Fruit fly (Drosophila melanogaster) whole organism, embryonic: ENCODE measurements around the gene RabX6.

Experiments used
- Ada2b ChIP-seq: fragments of 200-800 bp; sonication (Bioruptor generic); IDR thresholded peaks from 2 replicates; pipeline ENCODE4 v1.3.6; 2022; ENCODE audit warnings: missing biosample characterization, missing genetic modification characterization
- Adf1 ChIP-seq: fragments of 200-800 bp; sonication (Bioruptor generic); IDR thresholded peaks from 2 replicates; pipeline ENCODE4 v1.3.6; 2022; ENCODE audit warnings: missing biosample characterization, missing genetic modification characterization
- Atf3 ChIP-seq: fragments of 200-800 bp; sonication (Bioruptor generic); optimal IDR thresholded peaks from 3 replicates; lab custom pipeline; 2016; ENCODE audit warnings: missing biosample characterization, missing genetic modification characterization
- B-H2 ChIP-seq: fragments of 200-800 bp; sonication (Bioruptor generic); optimal IDR thresholded peaks from 2 replicates; lab custom pipeline; 2018; ENCODE audit warnings: missing biosample characterization, mild to moderate bottlenecking, missing genetic modification characterization
- Bteb2 ChIP-seq: fragments of 200-800 bp; sonication (Bioruptor generic); optimal IDR thresholded peaks from 2 replicates; lab custom pipeline; 2016; ENCODE audit warnings: missing biosample characterization, missing genetic modification characterization
- CG10147 ChIP-seq: fragments of 200-800 bp; sonication (Bioruptor generic); optimal IDR thresholded peaks from 2 replicates; lab custom pipeline; 2019; ENCODE audit warnings: missing biosample characterization, mild to moderate bottlenecking, missing genetic modification characterization, moderate library complexity
- CG1024 ChIP-seq: fragments of 200-800 bp; sonication (Bioruptor generic); IDR thresholded peaks from 2 replicates; pipeline ENCODE4 v1.3.6; 2022; ENCODE audit warnings: missing biosample characterization, missing genetic modification characterization
- CG10274 ChIP-seq: fragments of 200-800 bp; sonication (Bioruptor generic); optimal IDR thresholded peaks from 3 replicates; lab custom pipeline; 2017; ENCODE audit warnings: missing biosample characterization, mild to moderate bottlenecking, missing genetic modification characterization
- CG10431 ChIP-seq: fragments of 200-800 bp; sonication (Bioruptor generic); optimal IDR thresholded peaks from 3 replicates; lab custom pipeline; 2018; ENCODE audit warnings: missing biosample characterization, mild to moderate bottlenecking, missing genetic modification characterization
- CG10543 ChIP-seq: fragments of 200-800 bp; sonication (Bioruptor generic); optimal IDR thresholded peaks from 3 replicates; lab custom pipeline; 2017; ENCODE audit warnings: missing biosample characterization, mild to moderate bottlenecking, missing genetic modification characterization, moderate library complexity
- CG12071 ChIP-seq: fragments of 200-800 bp; sonication (Bioruptor generic); optimal IDR thresholded peaks from 3 replicates; lab custom pipeline; 2018; ENCODE audit warnings: missing biosample characterization, mild to moderate bottlenecking, missing genetic modification characterization
- CG14050 ChIP-seq: fragments of 200-800 bp; sonication (Bioruptor generic); IDR thresholded peaks from 3 replicates; pipeline ENCODE4 v1.3.6; 2022; ENCODE audit warnings: missing biosample characterization, missing genetic modification characterization
- CG14441 ChIP-seq: fragments of 200-800 bp; sonication (Bioruptor generic); IDR thresholded peaks from 2 replicates; pipeline ENCODE4 v1.3.6; 2022; ENCODE audit warnings: missing biosample characterization, missing genetic modification characterization
- CG1792 ChIP-seq: fragments of 200-800 bp; sonication (Bioruptor generic); optimal IDR thresholded peaks from 2 replicates; lab custom pipeline; 2016; ENCODE audit warnings: missing biosample characterization, missing genetic modification characterization
- CG18764 ChIP-seq: fragments of 200-800 bp; sonication (Bioruptor generic); optimal IDR thresholded peaks from 3 replicates; lab custom pipeline; 2016; ENCODE audit warnings: missing biosample characterization, missing genetic modification characterization
- CG2116 ChIP-seq: fragments of 200-800 bp; sonication (Bioruptor generic); optimal IDR thresholded peaks from 3 replicates; lab custom pipeline; 2018; ENCODE audit warnings: missing biosample characterization, mild to moderate bottlenecking, missing genetic modification characterization
- CG2199 ChIP-seq: fragments of 200-800 bp; sonication (Bioruptor generic); IDR thresholded peaks from 3 replicates; pipeline ENCODE4 v1.3.6; 2022; ENCODE audit warnings: missing biosample characterization, missing genetic modification characterization
- CG34224 ChIP-seq: fragments of 200-800 bp; sonication (Bioruptor generic); IDR thresholded peaks from 3 replicates; pipeline ENCODE4 v1.3.6; 2022; ENCODE audit warnings: missing biosample characterization, missing genetic modification characterization; ENCODE audit not compliant: partially characterized antibody
- CG34422 ChIP-seq: fragments of 200-800 bp; sonication (Bioruptor generic); IDR thresholded peaks from 3 replicates; pipeline ENCODE4 v1.3.6; 2022; ENCODE audit warnings: missing biosample characterization, missing genetic modification characterization
- Fer3 ChIP-seq: fragments of 200-800 bp; sonication (Bioruptor generic); optimal IDR thresholded peaks from 2 replicates; lab custom pipeline; 2018; ENCODE audit warnings: missing biosample characterization, mild to moderate bottlenecking, missing genetic modification characterization, moderate library complexity
- HLH4C ChIP-seq: fragments of 200-800 bp; sonication (Bioruptor generic); IDR thresholded peaks from 3 replicates; pipeline ENCODE4 v1.3.6; 2022; ENCODE audit warnings: missing biosample characterization, missing genetic modification characterization; ENCODE audit not compliant: partially characterized antibody
- Hmr ChIP-seq: fragments of 200-800 bp; sonication (Bioruptor generic); optimal IDR thresholded peaks from 3 replicates; lab custom pipeline; 2017; ENCODE audit warnings: mild to moderate bottlenecking, missing biosample characterization, missing genetic modification reagents, missing genetic modification characterization
- Jarid2 ChIP-seq: fragments of 200-800 bp; sonication (Bioruptor generic); optimal IDR thresholded peaks from 3 replicates; lab custom pipeline; 2017; ENCODE audit warnings: mild to moderate bottlenecking, missing biosample characterization, missing genetic modification reagents, missing genetic modification characterization
- Med ChIP-seq: fragments of 200-800 bp; sonication (Bioruptor generic); peaks from one replicate; lab custom pipeline; 2016; ENCODE audit warnings: missing biosample characterization, missing genetic modification characterization, mild to moderate bottlenecking, inconsistent platforms, moderate library complexity
- NK7.1 ChIP-seq: fragments of 200-800 bp; sonication (Bioruptor generic); optimal IDR thresholded peaks from 3 replicates; lab custom pipeline; 2016; ENCODE audit warnings: missing biosample characterization, missing genetic modification characterization
- Opbp ChIP-seq: fragments of 200-800 bp; sonication (Bioruptor generic); IDR thresholded peaks from 3 replicates; pipeline ENCODE4 v1.3.6; 2022; ENCODE audit warnings: missing biosample characterization, missing genetic modification characterization; ENCODE audit not compliant: partially characterized antibody
- Optix ChIP-seq: fragments of 200-800 bp; sonication (Bioruptor generic); IDR thresholded peaks from 3 replicates; pipeline ENCODE4 v1.3.6; 2022; ENCODE audit warnings: missing biosample characterization, missing genetic modification characterization
- Usf ChIP-seq: fragments of 200-800 bp; sonication (Bioruptor generic); optimal IDR thresholded peaks from 2 replicates; lab custom pipeline; 2017; ENCODE audit warnings: missing genotype, missing biosample characterization, missing genetic modification characterization
- ac ChIP-seq: fragments of 200-800 bp; sonication (Bioruptor generic); optimal IDR thresholded peaks from 3 replicates; lab custom pipeline; 2017; ENCODE audit warnings: missing biosample characterization, mild to moderate bottlenecking, missing genetic modification characterization
- amos ChIP-seq: fragments of 200-800 bp; sonication (Bioruptor generic); IDR thresholded peaks from 2 replicates; pipeline ENCODE4 v1.3.6; 2022; ENCODE audit warnings: missing biosample characterization, missing genetic modification characterization; ENCODE audit not compliant: partially characterized antibody
- ato ChIP-seq: fragments of 200-800 bp; sonication (Bioruptor generic); IDR thresholded peaks from 2 replicates; pipeline ENCODE4 v1.3.6; 2022; ENCODE audit warnings: missing biosample characterization, missing genetic modification characterization; ENCODE audit not compliant: partially characterized antibody
- cas ChIP-seq: fragments of 200-800 bp; sonication (Bioruptor generic); IDR thresholded peaks from 2 replicates; pipeline ENCODE4 v1.3.6; 2022; ENCODE audit warnings: missing biosample characterization, missing genetic modification characterization
- crc ChIP-seq: fragments of 200-800 bp; sonication (Bioruptor generic); optimal IDR thresholded peaks from 2 replicates; lab custom pipeline; 2016; ENCODE audit warnings: missing biosample characterization, missing genetic modification characterization
- exex ChIP-seq: fragments of 200-800 bp; sonication (Bioruptor generic); optimal IDR thresholded peaks from 4 replicates; lab custom pipeline; 2018; ENCODE audit warnings: missing biosample characterization, mild to moderate bottlenecking, missing genetic modification characterization, moderate library complexity
- fd64A ChIP-seq: fragments of 200-800 bp; sonication (Bioruptor generic); optimal IDR thresholded peaks from 3 replicates; lab custom pipeline; 2018; ENCODE audit warnings: missing biosample characterization, mild to moderate bottlenecking, missing genetic modification characterization
- ftz-f1 ChIP-seq: fragments of 200-800 bp; sonication (Bioruptor generic); optimal IDR thresholded peaks from 2 replicates; lab custom pipeline; 2016; ENCODE audit warnings: missing biosample characterization, missing genetic modification characterization
- gt ChIP-seq: fragments of 200-800 bp; sonication (Bioruptor generic); IDR thresholded peaks from 2 replicates; pipeline ENCODE4 v1.3.6; 2022; ENCODE audit warnings: missing biosample characterization, missing genetic modification characterization
- her ChIP-seq: fragments of 200-800 bp; sonication (Bioruptor generic); optimal IDR thresholded peaks from 2 replicates; lab custom pipeline; 2016; ENCODE audit warnings: missing biosample characterization, missing genetic modification characterization
- insv ChIP-seq, 2 experiments: fragments of 200-800 bp; sonication (Bioruptor generic); optimal IDR thresholded peaks; 3 replicates each; lab custom pipeline; 2016 to 2018; ENCODE audit warnings: missing biosample characterization in 2 of 2, missing genetic modification characterization in 2 of 2
- p53 ChIP-seq: fragments of 200-800 bp; sonication (Bioruptor generic); optimal IDR thresholded peaks from 2 replicates; lab custom pipeline; 2016; ENCODE audit warnings: missing biosample characterization, missing genetic modification characterization
- rib ChIP-seq: fragments of 200-800 bp; sonication (Bioruptor generic); IDR thresholded peaks from 2 replicates; pipeline ENCODE4 v1.3.6; 2022; ENCODE audit warnings: missing biosample characterization, missing genetic modification characterization
- ro ChIP-seq: fragments of 200-800 bp; sonication (Bioruptor generic); IDR thresholded peaks from 2 replicates; pipeline ENCODE4 v1.3.6; 2022; ENCODE audit warnings: missing biosample characterization, missing genetic modification characterization
- shn ChIP-seq: fragments of 200-800 bp; sonication (Bioruptor generic); optimal IDR thresholded peaks from 3 replicates; lab custom pipeline; 2016; ENCODE audit warnings: missing biosample characterization, missing genetic modification characterization
- sim ChIP-seq: fragments of 200-800 bp; sonication (Bioruptor generic); IDR thresholded peaks from 2 replicates; pipeline ENCODE4 v1.3.6; 2022; ENCODE audit warnings: missing biosample characterization, missing genetic modification characterization
- stc ChIP-seq: fragments of 200-800 bp; sonication (Bioruptor generic); IDR thresholded peaks from 2 replicates; pipeline ENCODE4 v1.3.6; 2022; ENCODE audit warnings: missing biosample characterization, missing genetic modification characterization
- tgo ChIP-seq: fragments of 200-800 bp; sonication (Bioruptor generic); IDR thresholded peaks from 3 replicates; pipeline ENCODE4 v1.3.6; 2022; ENCODE audit warnings: missing biosample characterization, missing genetic modification characterization
- tup ChIP-seq: fragments of 200-800 bp; sonication (Bioruptor generic); optimal IDR thresholded peaks from 2 replicates; lab custom pipeline; 2016; ENCODE audit warnings: missing biosample characterization, mild to moderate bottlenecking, missing genetic modification characterization, moderate library complexity
- z ChIP-seq: fragments of 200-800 bp; sonication (Bioruptor generic); IDR thresholded peaks from 3 replicates; pipeline ENCODE4 v1.3.6; 2022; ENCODE audit warnings: missing biosample characterization, missing genetic modification characterization
- zfh1 ChIP-seq: fragments of 200-800 bp; sonication (Bioruptor generic); IDR thresholded peaks from 3 replicates; pipeline ENCODE4 v1.3.6; 2022; ENCODE audit warnings: missing biosample characterization, missing genetic modification characterization

RabX6 gene

DNA sequence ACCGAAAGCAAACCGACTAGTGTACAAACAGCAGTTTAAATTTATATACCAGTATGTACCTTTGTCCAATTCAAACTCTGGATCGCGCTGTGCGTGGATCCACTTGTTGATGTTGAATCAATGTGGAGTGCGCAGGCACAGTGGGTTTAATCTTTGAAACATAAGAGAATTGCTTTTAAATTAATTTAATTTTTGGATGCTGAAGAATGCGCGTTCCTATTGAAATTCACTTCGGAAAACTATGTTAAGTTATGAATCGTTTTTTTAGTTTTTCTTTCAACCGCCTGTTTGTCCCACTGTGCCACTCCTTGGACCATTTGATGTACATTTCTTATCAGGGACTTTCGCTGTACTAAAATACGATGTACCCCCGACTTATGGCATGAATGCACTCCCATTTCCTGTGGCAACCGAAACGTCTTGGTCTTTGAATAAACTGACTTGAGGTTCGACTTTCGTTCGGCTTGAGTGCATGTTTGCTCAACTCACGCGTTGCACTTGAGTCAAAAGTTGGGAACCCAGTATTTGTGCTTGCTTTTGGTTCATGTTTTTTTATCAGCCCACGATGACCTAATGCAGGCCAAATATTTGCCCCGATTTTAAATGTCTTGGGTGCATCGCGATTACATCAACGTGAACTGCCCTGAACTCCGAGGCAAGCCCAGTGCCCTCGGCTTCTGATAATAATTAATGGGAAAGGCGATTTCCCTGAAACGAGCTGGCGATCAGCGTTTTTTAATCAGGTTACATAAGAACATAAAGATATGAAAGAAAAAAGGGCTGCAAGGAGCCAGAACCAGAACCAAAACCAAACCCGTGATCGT, 34.4 kb downstream of the RabX6 start (continued):
- TF ChIP-seq shn (GFP tag; lab: Kevin White, UChicago), result peak; percentile 87
- TF ChIP-seq Optix, result peak; percentile 95
- peak; percentile 90 for TF ChIP-seq tgo (GFP tag; lab: Robert Waterston, UW)
- TF ChIP-seq cas, result peak; percentile 38; the same call in 1 of the 2 replicates
- TF ChIP-seq amos (GFP tag; lab: Robert Waterston, UW), result no peak
- TF ChIP-seq exex (tag; lab: Kevin White, UChicago), result no peak
- peak; percentile 89 for TF ChIP-seq CG10431 (GFP tag; lab: Kevin White, UChicago)
- peak; percentile 89 for TF ChIP-seq NK7.1
- TF ChIP-seq stc, result peak; percentile 91
- TF ChIP-seq p53 (GFP tag; lab: Kevin White, UChicago), result peak; percentile 88
- peak; percentile 76 for TF ChIP-seq Jarid2 (GFP tag; lab: Kevin White, UChicago)
- peak; percentile 89 for TF ChIP-seq fd64A (GFP tag; lab: Kevin White, UChicago)
- TF ChIP-seq ftz-f1, result no peak
- peak; percentile 90 for TF ChIP-seq her
- peak; percentile 90 for TF ChIP-seq Ada2b (GFP tag; lab: Robert Waterston, UW)
- TF ChIP-seq crc (GFP tag; lab: Kevin White, UChicago), result peak; percentile 94
- TF ChIP-seq CG34422, result peak; percentile 94
- peak; percentile 10 to 26 for TF ChIP-seq insv (GFP tag; optimal IDR thresholded peaks at IDR 0.05; lab: Kevin White, UChicago)
- TF ChIP-seq CG18764 (GFP tag; lab: Kevin White, UChicago), result peak; percentile 85
- TF ChIP-seq Fer3, result peak; percentile 72
- TF ChIP-seq ro, result peak; percentile 83; the same call in 1 of the 2 replicates
- TF ChIP-seq CG10274, result peak; percentile 66
- TF ChIP-seq HLH4C (GFP tag; lab: Robert Waterston, UW), result no peak
- TF ChIP-seq Usf (GFP tag; lab: Kevin White, UChicago), result peak; percentile 79
- TF ChIP-seq CG10543, result peak; percentile 54
- TF ChIP-seq tup (GFP tag; lab: Kevin White, UChicago), result peak; percentile 82
- TF ChIP-seq sim, result peak; percentile 96
- peak; percentile 90 for TF ChIP-seq CG1792
- peak; percentile 59 for TF ChIP-seq CG10147 (GFP tag; lab: Kevin White, UChicago)
- TF ChIP-seq z, result peak; percentile 71
- peak; percentile 99 for TF ChIP-seq zfh1 (GFP tag; lab: Robert Waterston, UW)
- TF ChIP-seq CG14441, result peak; percentile 87
- TF ChIP-seq Atf3, result peak; percentile 91
- TF ChIP-seq Med (GFP tag; lab: Kevin White, UChicago), result peak; percentile 97
- peak; percentile 68 for TF ChIP-seq CG12071 (GFP tag; lab: Kevin White, UChicago)
- no peak for TF ChIP-seq B-H2
- TF ChIP-seq rib (GFP tag; lab: Robert Waterston, UW), result no peak
- peak; percentile 98 for TF ChIP-seq ac (GFP tag; lab: Kevin White, UChicago)
- TF ChIP-seq CG2199 (GFP tag; lab: Robert Waterston, UW), result peak; percentile 97
- peak; percentile 80 for TF ChIP-seq Bteb2 (GFP tag; lab: Kevin White, UChicago)
- TF ChIP-seq Adf1 (GFP tag; lab: Robert Waterston, UW), result no peak
- TF ChIP-seq CG34224, result no peak
- TF ChIP-seq Hmr (GFP tag; lab: Kevin White, UChicago), result peak; percentile 76
- TF ChIP-seq CG1024 (GFP tag; lab: Robert Waterston, UW), result peak; percentile 86
- no peak for TF ChIP-seq ato (GFP tag; lab: Robert Waterston, UW)
- TF ChIP-seq gt (GFP tag; lab: Robert Waterston, UW), result peak; percentile 92
- TF ChIP-seq Opbp (GFP tag; lab: Robert Waterston, UW), result peak; percentile 26; the same call in 1 of the 3 replicates
- peak; percentile 87 for TF ChIP-seq CG14050 (GFP tag; lab: Robert Waterston, UW)
- peak; percentile 67 for TF ChIP-seq CG2116 (GFP tag; lab: Kevin White, UChicago)
